Worm (Caenorhabditis elegans) whole organism, L3 larva: ENCODE measurements around the gene pptr-2.

Experiments used
- R02D3.7 ChIP-seq: fragments of 150-350 bp; optimal IDR thresholded peaks from 2 replicates; lab custom pipeline; 2014; ENCODE audit warnings: missing biosample characterization, missing genetic modification characterization
- ZK546.5 ChIP-seq: sonication (generic microtip); optimal IDR thresholded peaks from 2 replicates; lab custom pipeline; 2017; ENCODE audit warnings: missing biosample characterization, missing genetic modification characterization
- aly-2 ChIP-seq: fragments of 150-350 bp; optimal IDR thresholded peaks from 2 replicates; lab custom pipeline; 2014; ENCODE audit warnings: missing biosample characterization, missing genetic modification characterization
- ama-1 ChIP-seq: fragments of 150-350 bp; optimal IDR thresholded peaks from 2 replicates; lab custom pipeline; 2018
- ceh-16 ChIP-seq: sonication (generic microtip); optimal IDR thresholded peaks from 2 replicates; lab custom pipeline; 2017; ENCODE audit warnings: missing biosample characterization, missing genetic modification characterization
- ceh-9 ChIP-seq: sonication (generic microtip); optimal IDR thresholded peaks from 2 replicates; lab custom pipeline; 2018; ENCODE audit warnings: missing biosample characterization, missing genetic modification characterization
- daf-12 ChIP-seq: fragments of 150-350 bp; optimal IDR thresholded peaks from 2 replicates; lab custom pipeline; 2014; ENCODE audit warnings: missing biosample characterization, missing genetic modification reagents, missing genetic modification characterization
- egl-27 ChIP-seq: sonication (generic microtip); optimal IDR thresholded peaks from 4 replicates; lab custom pipeline; 2017; ENCODE audit warnings: missing biosample characterization, missing genetic modification reagents, missing genetic modification characterization
- egl-5 ChIP-seq: fragments of 150-350 bp; optimal IDR thresholded peaks from 2 replicates; lab custom pipeline; 2017; ENCODE audit warnings: missing biosample characterization, missing genetic modification reagents, missing genetic modification characterization, inconsistent platforms
- elt-1 ChIP-seq: fragments of 150-350 bp; optimal IDR thresholded peaks from 2 replicates; lab custom pipeline; 2014; ENCODE audit warnings: missing biosample characterization, missing genetic modification characterization
- elt-2 ChIP-seq: sonication (generic microtip); optimal IDR thresholded peaks from 2 replicates; lab custom pipeline; 2016; ENCODE audit warnings: missing genetic modification reagents, mild to moderate bottlenecking, missing genetic modification characterization, missing compliant biosample characterization
- elt-3 ChIP-seq, 3 experiments: fragments of 150-350 bp in 1 of 3; sonication (generic microtip) in 2 of 3; optimal IDR thresholded peaks; 2 replicates in 2 of 3; 4 replicates in 1 of 3; lab custom pipeline; 2014 to 2017; ENCODE audit warnings: missing biosample characterization in 3 of 3, missing genetic modification characterization in 3 of 3
- fkh-10 ChIP-seq: sonication (generic microtip); optimal IDR thresholded peaks from 2 replicates; lab custom pipeline; 2017; ENCODE audit warnings: missing biosample characterization, missing genetic modification reagents, missing genetic modification characterization
- fkh-2 ChIP-seq: fragments of 150-350 bp; optimal IDR thresholded peaks from 2 replicates; lab custom pipeline; 2014; ENCODE audit warnings: missing biosample characterization, missing genetic modification reagents, missing genetic modification characterization
- fos-1 ChIP-seq: fragments of 150-350 bp; optimal IDR thresholded peaks from 2 replicates; lab custom pipeline; 2014; ENCODE audit warnings: missing biosample characterization, missing genetic modification characterization
- hmg-11 ChIP-seq: sonication (generic microtip); optimal IDR thresholded peaks from 2 replicates; lab custom pipeline; 2016; ENCODE audit warnings: missing genetic modification characterization, missing compliant biosample characterization
- jun-1 ChIP-seq: fragments of 150-350 bp; optimal IDR thresholded peaks from 2 replicates; lab custom pipeline; 2014; ENCODE audit warnings: missing biosample characterization, missing genetic modification reagents, missing genetic modification characterization
- lin-15B ChIP-seq: fragments of 150-350 bp; optimal IDR thresholded peaks from 2 replicates; lab custom pipeline; 2014; ENCODE audit warnings: missing biosample characterization, missing genetic modification characterization
- lin-39 ChIP-seq: fragments of 150-350 bp; optimal IDR thresholded peaks from 2 replicates; lab custom pipeline; 2018; ENCODE audit warnings: missing biosample characterization, missing genetic modification reagents, missing genetic modification characterization
- lsy-12 ChIP-seq: sonication (generic microtip); optimal IDR thresholded peaks from 2 replicates; lab custom pipeline; 2016; ENCODE audit warnings: mild to moderate bottlenecking, missing genetic modification characterization, missing compliant biosample characterization
- mdl-1 ChIP-seq: fragments of 150-350 bp; optimal IDR thresholded peaks from 2 replicates; lab custom pipeline; 2014; ENCODE audit warnings: missing biosample characterization, missing genetic modification characterization
- nhr-11 ChIP-seq: fragments of 150-350 bp; optimal IDR thresholded peaks from 2 replicates; lab custom pipeline; 2014; ENCODE audit warnings: missing biosample characterization, missing genetic modification characterization
- nhr-23 ChIP-seq: fragments of 150-350 bp; optimal IDR thresholded peaks from 2 replicates; lab custom pipeline; 2014; ENCODE audit warnings: missing biosample characterization, missing genetic modification reagents, missing genetic modification characterization
- nhr-25 ChIP-seq: sonication (generic microtip); optimal IDR thresholded peaks from 2 replicates; lab custom pipeline; 2017; ENCODE audit warnings: missing biosample characterization, missing genetic modification characterization
- nhr-43 ChIP-seq: sonication (generic microtip); optimal IDR thresholded peaks from 2 replicates; lab custom pipeline; 2016; ENCODE audit warnings: mild to moderate bottlenecking, missing genetic modification characterization, missing compliant biosample characterization; ENCODE audit not compliant: poor library complexity, severe bottlenecking
- nhr-76 ChIP-seq: fragments of 150-350 bp; sonication (generic microtip); optimal IDR thresholded peaks from 5 replicates; lab custom pipeline; 2014; ENCODE audit warnings: missing biosample characterization, missing genetic modification characterization
- pha-4 ChIP-seq: fragments of 150-350 bp; optimal IDR thresholded peaks from 2 replicates; lab custom pipeline; 2014; ENCODE audit warnings: missing biosample characterization, missing genetic modification reagents, missing genetic modification characterization
- pqm-1 ChIP-seq: fragments of 150-350 bp; optimal IDR thresholded peaks from 2 replicates; lab custom pipeline; 2017; ENCODE audit warnings: missing biosample characterization, missing genetic modification characterization, inconsistent platforms
- sea-2 ChIP-seq: fragments of 150-350 bp; sonication (generic microtip); optimal IDR thresholded peaks from 4 replicates; lab custom pipeline; 2014; ENCODE audit warnings: missing biosample characterization, missing genetic modification reagents, missing genetic modification characterization
- skn-1 ChIP-seq: fragments of 150-350 bp; optimal IDR thresholded peaks from 2 replicates; lab custom pipeline; 2014; ENCODE audit warnings: missing biosample characterization, missing genetic modification characterization
- snpc-4 ChIP-seq: fragments of 150-350 bp; optimal IDR thresholded peaks from 2 replicates; lab custom pipeline; 2014; ENCODE audit warnings: missing biosample characterization, missing genetic modification characterization
- unc-39 ChIP-seq: sonication (generic microtip); optimal IDR thresholded peaks from 4 replicates; lab custom pipeline; 2017; ENCODE audit warnings: missing biosample characterization, missing genetic modification characterization
- zag-1 ChIP-seq: fragments of 150-350 bp; optimal IDR thresholded peaks from 2 replicates; lab custom pipeline; 2014; ENCODE audit warnings: missing biosample characterization, missing genetic modification characterization

Gene pptr-2

DNA sequence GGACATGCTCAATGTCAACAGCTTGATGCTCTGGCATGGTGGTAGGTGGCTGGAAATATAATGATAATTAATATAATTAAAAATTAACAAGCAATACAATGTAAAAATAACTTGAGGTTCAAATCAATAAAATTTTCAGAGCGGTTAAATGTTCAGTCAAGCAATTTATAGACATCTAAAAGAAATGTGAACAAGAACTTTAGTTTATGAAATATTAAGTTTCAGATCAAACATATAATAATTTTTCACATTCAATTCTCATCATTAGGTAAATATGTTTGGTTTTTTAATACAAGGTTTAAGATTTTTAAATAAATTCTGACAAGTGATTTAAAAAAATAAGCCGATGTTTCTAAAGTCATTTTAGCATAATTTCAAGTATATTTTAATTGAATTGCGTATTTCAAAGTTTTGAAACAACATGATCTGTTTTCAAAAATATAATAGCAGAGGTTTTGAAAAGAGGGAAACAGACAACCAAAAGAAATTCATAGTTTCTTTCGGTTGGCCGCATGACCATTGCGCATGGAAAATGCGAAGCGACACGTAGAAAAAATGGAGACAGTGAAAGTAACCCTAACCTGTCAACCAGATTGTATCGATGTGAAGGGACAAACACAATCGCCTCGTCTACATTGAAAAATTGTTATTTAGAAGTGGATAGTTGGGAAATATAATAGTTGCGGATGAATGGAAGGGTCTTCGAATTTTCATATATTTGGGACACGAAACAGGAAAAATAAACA, 25.7 kb upstream of the pptr-2 start, which contains the start of gene T04C12.11:
TSS of gene T04C12.11 (minus strand) at position 51 of the 746 bp plus-strand sequence.
- TF ChIP-seq elt-2 (no peak), nhr-25 (tag; lab: Kevin White, UChicago) (peak; percentile 47), nhr-23 (tag; lab: Kevin White, UChicago) (peak; percentile 60)

DNA sequence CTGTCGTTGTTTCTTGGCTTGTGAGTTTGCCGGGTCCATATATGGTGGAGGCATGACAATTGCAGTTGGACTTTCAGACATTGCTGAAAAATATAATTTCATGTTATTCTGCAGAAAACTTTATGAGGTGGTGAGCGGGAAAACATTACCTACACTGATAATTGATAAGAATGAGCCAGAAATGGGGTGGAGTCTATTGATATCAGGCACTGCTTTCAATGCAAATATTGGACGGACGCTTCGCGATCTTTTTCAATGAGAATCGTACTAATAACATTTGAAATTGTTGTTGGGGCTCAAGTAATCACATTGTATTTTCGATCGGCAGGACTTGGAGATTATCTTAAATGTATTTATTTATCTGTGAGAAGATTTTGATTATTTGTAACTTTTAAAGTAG, 24.4 kb upstream of the pptr-2 start, which contains the start of gene T04C12.1:
TSS of gene T04C12.1 (minus strand) at position 90 of the 400 bp plus-strand sequence.
- TF ChIP-seq ama-1 (lab: Kevin White, UChicago) = peak; percentile 77
- no peak for TF ChIP-seq nhr-23 (tag; lab: Kevin White, UChicago)
- TF ChIP-seq nhr-25 (tag; lab: Kevin White, UChicago) = peak; percentile 24

DNA sequence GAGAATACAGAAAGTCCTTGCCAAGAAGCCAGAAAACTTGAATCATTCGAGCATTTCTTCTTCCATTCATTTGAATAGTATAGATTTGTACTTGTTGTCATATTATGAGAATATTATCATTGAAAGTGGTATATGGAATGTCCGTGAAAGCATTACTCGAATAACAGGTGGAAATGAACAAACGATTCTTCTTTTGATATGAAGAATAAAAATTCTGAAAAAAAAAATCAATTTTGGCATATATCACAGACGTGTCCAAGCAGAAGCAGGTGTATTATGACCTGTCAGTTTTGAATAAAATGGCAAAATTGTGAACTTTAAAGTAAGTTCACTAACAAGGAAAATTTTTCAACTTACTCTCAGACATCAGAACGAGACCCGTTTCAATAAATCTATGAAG, 22.3 kb upstream of the pptr-2 start, which contains the start of gene srh-75:
TSS of gene srh-75 (minus strand) at position 101 of the 400 bp plus-strand sequence.
- TF ChIP-seq daf-12 (tag; lab: Kevin White, UChicago) (no peak), sea-2 (GFP tag; lab: Kevin White, UChicago) (no peak), mdl-1 (tag; lab: Kevin White, UChicago) (no peak), lin-15B (tag; lab: Kevin White, UChicago) (no peak), fkh-10 (no peak), R02D3.7 (no peak), aly-2 (tag; lab: Kevin White, UChicago) (no peak), unc-39 (no peak), nhr-76 (tag; lab: Kevin White, UChicago) (no peak), fos-1 (tag; lab: Kevin White, UChicago) (no peak), nhr-43 (tag; lab: Kevin White, UChicago) (no peak), egl-27 (tag; lab: Kevin White, UChicago) (no peak), lin-39 (no peak), nhr-25 (tag; lab: Kevin White, UChicago) (no peak), ceh-16 (no peak)
- TF ChIP-seq, all 47 proteins: peak for 0

DNA sequence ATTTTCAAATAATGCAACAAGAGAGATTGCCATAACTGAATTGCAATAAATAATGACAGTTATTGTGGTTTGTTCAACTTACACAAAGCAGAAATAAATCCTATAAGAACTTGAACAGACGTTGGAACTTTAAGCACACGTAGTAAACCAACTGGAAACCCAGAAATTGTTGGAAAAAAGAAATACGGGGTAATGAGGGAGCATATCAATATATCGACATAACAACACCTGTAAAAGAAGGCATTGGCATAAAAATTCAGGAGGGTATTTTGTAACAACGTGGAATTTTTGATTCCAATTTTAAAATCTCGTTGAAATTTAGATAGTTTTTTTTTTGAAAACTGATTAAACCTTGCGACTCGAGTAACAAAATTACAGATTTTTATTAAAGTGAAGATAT, 21.8 kb upstream of the pptr-2 start:
- no peak for TF ChIP-seq egl-5
- no peak for TF ChIP-seq aly-2 (tag; lab: Kevin White, UChicago)
- no peak for TF ChIP-seq snpc-4 (tag; lab: Kevin White, UChicago)
- TF ChIP-seq nhr-25 (tag; lab: Kevin White, UChicago) = no peak
- no peak for TF ChIP-seq fkh-2 (tag; lab: Kevin White, UChicago)
- no peak for TF ChIP-seq ceh-9 (tag; lab: Kevin White, UChicago)
- TF ChIP-seq zag-1 (tag; lab: Kevin White, UChicago) = no peak
- TF ChIP-seq nhr-23 (tag; lab: Kevin White, UChicago) = no peak
- no peak for TF ChIP-seq lin-15B (tag; lab: Kevin White, UChicago)
- TF ChIP-seq fkh-10 = no peak
- TF ChIP-seq elt-3 (tag; optimal IDR thresholded peaks at IDR 0.05; lab: Kevin White, UChicago) = no peak
- no peak for TF ChIP-seq jun-1
- no peak for TF ChIP-seq ama-1 (lab: Kevin White, UChicago)
- TF ChIP-seq fos-1 (tag; lab: Kevin White, UChicago) = no peak
- no peak for TF ChIP-seq elt-1 (tag; lab: Kevin White, UChicago)

DNA sequence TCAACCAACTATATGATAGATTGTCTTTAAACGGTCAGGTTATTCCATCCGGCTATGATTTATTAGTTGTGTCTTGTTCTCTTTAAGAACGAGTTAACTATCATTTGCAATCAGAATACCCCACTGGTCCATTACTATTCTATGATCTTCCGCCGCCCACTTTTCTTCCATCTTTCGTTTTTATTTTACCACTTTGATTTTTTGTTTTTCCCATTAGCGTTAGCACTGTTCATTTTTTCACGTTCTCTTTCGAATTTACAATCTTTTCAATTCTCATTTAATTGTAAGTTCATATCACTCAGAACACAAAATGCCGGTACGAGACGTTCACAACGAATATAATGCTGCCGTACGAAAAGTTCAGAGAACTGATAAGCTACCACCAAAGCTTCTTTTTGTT, 19.1 kb upstream of the pptr-2 start, which contains the start of gene T04C12.7:
TSS of gene T04C12.7 (plus strand) at position 301 of the 400 bp plus-strand sequence.
- TF ChIP-seq ZK546.5 (tag; lab: Kevin White, UChicago) = no peak
- no peak for TF ChIP-seq egl-27 (tag; lab: Kevin White, UChicago)
- no peak for TF ChIP-seq ceh-9 (tag; lab: Kevin White, UChicago)
- no peak for TF ChIP-seq pha-4
- TF ChIP-seq unc-39 = no peak
- no peak for TF ChIP-seq daf-12 (tag; lab: Kevin White, UChicago)
- no peak for TF ChIP-seq lin-15B (tag; lab: Kevin White, UChicago)
- TF ChIP-seq R02D3.7 = no peak
- no peak for TF ChIP-seq pqm-1 (tag; lab: Kevin White, UChicago)
- no peak for TF ChIP-seq hmg-11 (tag; lab: Kevin White, UChicago)
- TF ChIP-seq aly-2 (tag; lab: Kevin White, UChicago) = no peak
- no peak for TF ChIP-seq nhr-11
- no peak for TF ChIP-seq lin-39
- no peak for TF ChIP-seq elt-1 (tag; lab: Kevin White, UChicago)
- no peak for TF ChIP-seq elt-2
- no peak for TF ChIP-seq snpc-4 (tag; lab: Kevin White, UChicago)
- TF ChIP-seq sea-2 (GFP tag; lab: Kevin White, UChicago) = no peak
- TF ChIP-seq lsy-12 = no peak
- TF ChIP-seq fkh-10 = no peak
- TF ChIP-seq skn-1 (tag; lab: Kevin White, UChicago) = no peak
